Worm (Caenorhabditis elegans) whole organism, late embryonic: ENCODE results near the gene dpf-1.

Source experiments
- C38D4.7 ChIP-seq: fragments of 200-800 bp; sonication (Bioruptor generic); optimal IDR thresholded peaks from 2 replicates; lab custom pipeline; 2018; ENCODE audit warnings: mild to moderate bottlenecking, missing genetic modification characterization, moderate library complexity, missing compliant biosample characterization
- F13H6.1 ChIP-seq: sonication (generic microtip); optimal IDR thresholded peaks from 2 replicates; lab custom pipeline; 2016; ENCODE audit warnings: missing genetic modification characterization, missing compliant biosample characterization
- T23F11.4 ChIP-seq: fragments of 200-800 bp; sonication (Bioruptor generic); optimal IDR thresholded peaks from 2 replicates; lab custom pipeline; 2018; ENCODE audit warnings: mild to moderate bottlenecking, missing genetic modification characterization, missing compliant biosample characterization
- Y22D7AL.16 ChIP-seq: sonication (generic microtip); optimal IDR thresholded peaks from 2 replicates; lab custom pipeline; 2016; ENCODE audit warnings: missing genetic modification characterization, missing compliant biosample characterization
- ahr-1 ChIP-seq: sonication (generic microtip); optimal IDR thresholded peaks from 2 replicates; lab custom pipeline; 2016; ENCODE audit warnings: missing genetic modification characterization, missing compliant biosample characterization
- ceh-18 ChIP-seq: sonication (generic microtip); optimal IDR thresholded peaks from 2 replicates; lab custom pipeline; 2016; ENCODE audit warnings: missing genetic modification characterization, missing compliant biosample characterization
- ceh-19 ChIP-seq: fragments of 200-800 bp; sonication (Bioruptor generic); optimal IDR thresholded peaks from 2 replicates; lab custom pipeline; 2018; ENCODE audit warnings: mild to moderate bottlenecking, missing genetic modification characterization, missing compliant biosample characterization
- ceh-22 ChIP-seq: sonication (generic microtip); optimal IDR thresholded peaks from 2 replicates; lab custom pipeline; 2017; ENCODE audit warnings: missing biosample characterization, missing genetic modification characterization
- ceh-24 ChIP-seq: sonication (generic microtip); optimal IDR thresholded peaks from 2 replicates; lab custom pipeline; 2016; ENCODE audit warnings: mild to moderate bottlenecking, missing genetic modification characterization, missing compliant biosample characterization
- ceh-30 ChIP-seq: fragments of 150-350 bp; optimal IDR thresholded peaks from 2 replicates; lab custom pipeline; 2014; ENCODE audit warnings: missing biosample characterization, missing genetic modification characterization
- ceh-45 ChIP-seq: fragments of 200-800 bp; sonication (Bioruptor generic); IDR thresholded peaks from 2 replicates; pipeline ENCODE4 v1.3.6; 2022; ENCODE audit warnings: missing genetic modification reagents, missing genetic modification characterization, missing compliant biosample characterization
- ceh-9 ChIP-seq: sonication (generic microtip); optimal IDR thresholded peaks from 2 replicates; lab custom pipeline; 2016; ENCODE audit warnings: mild to moderate bottlenecking, missing genetic modification characterization, inconsistent platforms, missing compliant biosample characterization
- dmd-4 ChIP-seq: sonication (generic microtip); optimal IDR thresholded peaks from 2 replicates; lab custom pipeline; 2016; ENCODE audit warnings: borderline replicate concordance, missing genetic modification characterization, missing compliant biosample characterization
- elt-2 ChIP-seq: sonication (generic microtip); optimal IDR thresholded peaks from 2 replicates; lab custom pipeline; 2016; ENCODE audit warnings: missing genetic modification reagents, missing genetic modification characterization, missing compliant biosample characterization
- elt-4 ChIP-seq: sonication (generic microtip); optimal IDR thresholded peaks from 2 replicates; lab custom pipeline; 2016; ENCODE audit warnings: missing genetic modification characterization, missing compliant biosample characterization
- eyg-1 ChIP-seq: sonication (generic microtip); optimal IDR thresholded peaks from 2 replicates; lab custom pipeline; 2016; ENCODE audit warnings: missing genotype, missing genetic modification characterization, missing compliant biosample characterization
- fkh-6 ChIP-seq: sonication (generic microtip); optimal IDR thresholded peaks from 2 replicates; lab custom pipeline; 2016; ENCODE audit warnings: missing genetic modification characterization, missing compliant biosample characterization
- gmeb-2 ChIP-seq: sonication (generic microtip); optimal IDR thresholded peaks from 2 replicates; lab custom pipeline; 2016; ENCODE audit warnings: missing genetic modification characterization, inconsistent platforms, missing compliant biosample characterization
- hlh-15 ChIP-seq: sonication (generic microtip); optimal IDR thresholded peaks from 2 replicates; lab custom pipeline; 2016; ENCODE audit warnings: missing genetic modification characterization, missing compliant biosample characterization
- hlh-6 ChIP-seq: sonication (generic microtip); optimal IDR thresholded peaks from 2 replicates; lab custom pipeline; 2016; ENCODE audit warnings: missing genotype, missing genetic modification characterization, missing compliant biosample characterization
- hlh-8 ChIP-seq: sonication (generic microtip); optimal IDR thresholded peaks from 2 replicates; lab custom pipeline; 2016; ENCODE audit warnings: missing genotype, missing genetic modification characterization, missing compliant biosample characterization
- lin-11 ChIP-seq: fragments of 200-800 bp; sonication (Bioruptor generic); optimal IDR thresholded peaks from 2 replicates; lab custom pipeline; 2018; ENCODE audit warnings: mild to moderate bottlenecking, missing genetic modification characterization, missing compliant biosample characterization
- nfya-1 ChIP-seq: sonication (generic microtip); optimal IDR thresholded peaks from 2 replicates; lab custom pipeline; 2017; ENCODE audit warnings: missing genetic modification characterization, mild to moderate bottlenecking, missing compliant biosample characterization, antibody characterized with exemption, moderate library complexity
- nhr-232 ChIP-seq: sonication (generic microtip); optimal IDR thresholded peaks from 2 replicates; lab custom pipeline; 2016; ENCODE audit warnings: missing genetic modification characterization, missing compliant biosample characterization
- npax-4 ChIP-seq: sonication (generic microtip); optimal IDR thresholded peaks from 2 replicates; lab custom pipeline; 2016; ENCODE audit warnings: missing genetic modification characterization, missing compliant biosample characterization
- odd-2 ChIP-seq: sonication (generic microtip); optimal IDR thresholded peaks from 2 replicates; lab custom pipeline; 2017; ENCODE audit warnings: antibody characterized with exemption, mild to moderate bottlenecking, missing genetic modification characterization, missing compliant biosample characterization
- pax-1 ChIP-seq: fragments of 150-350 bp; optimal IDR thresholded peaks from 2 replicates; lab custom pipeline; 2014; ENCODE audit warnings: missing biosample characterization, missing genetic modification characterization
- pha-2 ChIP-seq: sonication (generic microtip); optimal IDR thresholded peaks from 2 replicates; lab custom pipeline; 2017; ENCODE audit warnings: mild to moderate bottlenecking, missing genetic modification characterization, missing compliant biosample characterization
- pha-4 ChIP-seq: fragments of 150-350 bp; optimal IDR thresholded peaks from 2 replicates; lab custom pipeline; 2018; ENCODE audit warnings: missing biosample characterization, missing genetic modification reagents, missing genetic modification characterization
- pqm-1 ChIP-seq: sonication (generic microtip); optimal IDR thresholded peaks from 2 replicates; lab custom pipeline; 2016; ENCODE audit warnings: missing genetic modification characterization, missing compliant biosample characterization
- pros-1 ChIP-seq: fragments of 150-350 bp; optimal IDR thresholded peaks from 2 replicates; lab custom pipeline; 2014; ENCODE audit warnings: missing biosample characterization, missing genetic modification reagents, missing genetic modification characterization
- ref-2 ChIP-seq: sonication (generic microtip); optimal IDR thresholded peaks from 2 replicates; lab custom pipeline; 2016; ENCODE audit warnings: missing genetic modification characterization, missing compliant biosample characterization
- sdc-2 ChIP-seq: sonication (generic microtip); optimal IDR thresholded peaks from 2 replicates; lab custom pipeline; 2016; ENCODE audit warnings: missing genotype, missing genetic modification characterization, missing compliant biosample characterization
- sox-4 ChIP-seq: sonication (generic microtip); optimal IDR thresholded peaks from 2 replicates; lab custom pipeline; 2017; ENCODE audit warnings: mild to moderate bottlenecking, missing genetic modification characterization, inconsistent platforms, missing compliant biosample characterization
- tbx-2 ChIP-seq: sonication (generic microtip); optimal IDR thresholded peaks from 2 replicates; lab custom pipeline; 2016; ENCODE audit warnings: missing genetic modification characterization, missing compliant biosample characterization
- ttx-3 ChIP-seq: sonication (generic microtip); optimal IDR thresholded peaks from 2 replicates; lab custom pipeline; 2016; ENCODE audit warnings: missing genetic modification reagents, missing genetic modification characterization, missing compliant biosample characterization
- unc-3 ChIP-seq, 2 experiments: fragments of 200-800 bp in 1 of 2; sonication (Bioruptor generic) in 1 of 2; sonication (generic microtip) in 1 of 2; conservative IDR thresholded peaks in 1 of 2; optimal IDR thresholded peaks in 1 of 2; 2 replicates each; pipeline versions ENCODE4 v1.3.6 to Lab custom; 2016 to 2022; ENCODE audit warnings: missing compliant biosample characterization in 2 of 2, missing genetic modification characterization in 2 of 2, missing genetic modification reagents in 1 of 2
- unc-42 ChIP-seq: sonication (generic microtip); optimal IDR thresholded peaks from 2 replicates; lab custom pipeline; 2016; ENCODE audit warnings: missing genotype, missing genetic modification characterization, missing compliant biosample characterization
- zip-5 ChIP-seq: sonication (generic microtip); optimal IDR thresholded peaks from 2 replicates; lab custom pipeline; 2016; ENCODE audit warnings: missing genetic modification characterization, missing compliant biosample characterization

dpf-1 gene

ce11 chrV:15451421-15451820 is 19.7 kb upstream of the dpf-1 start, which contains the start of gene srw-33:
Gene srw-33 (minus strand): TSS chrV:15451521.
- TF ChIP-seq fkh-6 (tag; lab: Kevin White, UChicago) (no peak), elt-4 (tag; lab: Kevin White, UChicago) (no peak), C38D4.7 (GFP tag; lab: Kevin White, UChicago) (no peak), ceh-9 (no peak), ceh-18 (no peak), ref-2 (tag; lab: Kevin White, UChicago) (no peak), Y22D7AL.16 (tag; lab: Kevin White, UChicago) (no peak), ceh-22 (no peak), hlh-6 (tag; lab: Kevin White, UChicago) (no peak), T23F11.4 (no peak), nhr-232 (tag; lab: Kevin White, UChicago) (no peak), tbx-2 (tag; lab: Kevin White, UChicago) (no peak), unc-42 (tag; lab: Kevin White, UChicago) (no peak), npax-4 (tag; lab: Kevin White, UChicago) (no peak), pha-2 (tag; lab: Kevin White, UChicago) (no peak), hlh-15 (no peak), sdc-2 (tag; lab: Kevin White, UChicago) (no peak)

ce11 chrV:15454322-15454721 is 16.8 kb upstream of the dpf-1 start:
- TF ChIP-seq pqm-1 (tag; lab: Kevin White, UChicago) (no peak), F13H6.1 (no peak)

- TF ChIP-seq dmd-4 (tag; lab: Kevin White, UChicago), result no peak
- TF ChIP-seq ceh-24 (tag; lab: Kevin White, UChicago), result no peak
- TF ChIP-seq odd-2, result no peak
- no peak for TF ChIP-seq pha-4 (tag; lab: Kevin White, UChicago)
- no peak for TF ChIP-seq nfya-1
- no peak for TF ChIP-seq eyg-1 (tag; lab: Kevin White, UChicago)
- no peak for TF ChIP-seq ceh-22
- TF ChIP-seq pha-2 (tag; lab: Kevin White, UChicago), result no peak
- TF ChIP-seq fkh-6 (tag; lab: Kevin White, UChicago), result no peak
- TF ChIP-seq Y22D7AL.16 (tag; lab: Kevin White, UChicago), result no peak
- no peak for TF ChIP-seq sox-4 (tag; lab: Kevin White, UChicago)
Observed at ce11 chrV:15459088-15459487, 12.0 kb upstream of the dpf-1 start, which contains the start of gene str-71. Gene str-71 (minus strand): TSS chrV:15459188.

ce11 chrV:15464402-15464801 is 6.7 kb upstream of the dpf-1 start, which contains the start of gene rocf-1:
Gene rocf-1 (minus strand): TSS chrV:15464502.
- TF ChIP-seq unc-3 (GFP tag; conservative IDR thresholded peaks at IDR 0.05; lab: Robert Waterston, UW) (no peak), unc-3 (tag; optimal IDR thresholded peaks at IDR 0.05; lab: Kevin White, UChicago) (no peak), pha-2 (tag; lab: Kevin White, UChicago) (no peak), fkh-6 (tag; lab: Kevin White, UChicago) (no peak), ceh-19 (GFP tag; lab: Kevin White, UChicago) (no peak), T23F11.4 (no peak), ceh-30 (tag; lab: Kevin White, UChicago) (no peak), ttx-3 (tag; lab: Kevin White, UChicago) (no peak), zip-5 (tag; lab: Kevin White, UChicago) (no peak), tbx-2 (tag; lab: Kevin White, UChicago) (no peak), pax-1 (tag; lab: Kevin White, UChicago) (no peak), ahr-1 (tag; lab: Kevin White, UChicago) (no peak), ref-2 (tag; lab: Kevin White, UChicago) (no peak), gmeb-2 (tag; lab: Kevin White, UChicago) (no peak), elt-2 (tag; lab: Kevin White, UChicago) (no peak), lin-11 (tag; lab: Kevin White, UChicago) (no peak), ceh-45 (GFP tag; lab: Robert Waterston, UW) (no peak), elt-4 (tag; lab: Kevin White, UChicago) (no peak), pros-1 (no peak), hlh-8 (tag; lab: Kevin White, UChicago) (no peak)
